Fruit fly (Drosophila melanogaster): ENCODE data around the gene CG9922.

The CG9922 gene

DNA sequence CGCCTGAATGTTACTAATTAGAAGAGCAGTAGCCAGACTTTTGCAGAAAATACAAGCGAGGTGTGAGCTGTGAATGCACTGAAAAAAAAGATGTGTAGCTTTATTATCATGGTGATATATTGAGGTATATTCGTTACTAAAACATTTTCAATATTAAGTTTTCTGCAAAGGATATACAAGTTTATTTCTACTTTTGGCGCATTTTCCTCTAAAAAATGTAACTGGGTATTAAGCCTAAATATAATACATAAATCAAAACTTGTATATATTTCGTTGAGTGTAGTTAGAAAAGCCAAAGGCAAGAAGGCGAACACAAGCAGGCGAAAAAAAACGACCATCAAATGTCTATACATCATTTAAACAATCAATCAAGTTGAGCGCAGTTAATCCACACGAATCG is 5.4 kb upstream of the CG9922 start (continued):
- TF ChIP-seq D19A (tag; optimal IDR thresholded peaks at IDR 0.05), result no peak
- no peak for TF ChIP-seq Hand (GFP tag; optimal IDR thresholded peaks at IDR 0.05)
- TF ChIP-seq Poxn (GFP tag; IDR thresholded peaks at IDR 0.05), result no peak
- no peak for TF ChIP-seq nmo (GFP tag; optimal IDR thresholded peaks at IDR 0.05)
- no peak for TF ChIP-seq unpg (GFP tag; optimal IDR thresholded peaks at IDR 0.05)
- no peak for TF ChIP-seq CG30020 (tag; optimal IDR thresholded peaks at IDR 0.05)
- TF ChIP-seq CG18476 (GFP tag; optimal IDR thresholded peaks at IDR 0.05), result no peak
- no peak for TF ChIP-seq CG8359 (GFP tag; optimal IDR thresholded peaks at IDR 0.05; ENCODE audit: borderline replicate concordance)
- 0 out of 2 replicates have a peak, but pooled peaks have one; percentile 34 for TF ChIP-seq CG31441 (GFP tag; IDR thresholded peaks at IDR 0.05)
- TF ChIP-seq CG15514 (GFP tag; optimal IDR thresholded peaks at IDR 0.05), result no peak
- no peak for TF ChIP-seq Nf-YC (tag; optimal IDR thresholded peaks at IDR 0.05)
- TF ChIP-seq gsb (GFP tag; IDR thresholded peaks at IDR 0.05), result no peak
- no peak for TF ChIP-seq jing (GFP tag; optimal IDR thresholded peaks at IDR 0.05)
- TF ChIP-seq CG13894 (tag; optimal IDR thresholded peaks at IDR 0.05), result no peak
- no peak for TF ChIP-seq CG32772 (GFP tag; IDR thresholded peaks at IDR 0.05)
- no peak for TF ChIP-seq luna (GFP tag; optimal IDR thresholded peaks at IDR 0.05)
- TF ChIP-seq HmgZ (tag; optimal IDR thresholded peaks at IDR 0.05), result no peak
- no peak for TF ChIP-seq Dek (tag; optimal IDR thresholded peaks at IDR 0.05)
- no peak for TF ChIP-seq sisA (GFP tag; IDR thresholded peaks at IDR 0.05)
- TF ChIP-seq croc (GFP tag; conservative IDR thresholded peaks at IDR 0.05), result no peak
- no peak for TF ChIP-seq Max (GFP tag; optimal IDR thresholded peaks at IDR 0.05)
- TF ChIP-seq h (optimal IDR thresholded peaks at IDR 0.05), result no peak
- TF ChIP-seq CG13287 (GFP tag; IDR thresholded peaks at IDR 0.05; ENCODE audit: partially characterized antibody), result no peak
- TF ChIP-seq B-H2 (GFP tag; optimal IDR thresholded peaks at IDR 0.05), result no peak
- no peak for TF ChIP-seq CG10274 (GFP tag; optimal IDR thresholded peaks at IDR 0.05)
- peak; percentile 21 for TF ChIP-seq fd3F (GFP tag; optimal IDR thresholded peaks at IDR 0.05)
- no peak for TF ChIP-seq CG9215 (GFP tag; IDR thresholded peaks at IDR 0.05)
- TF ChIP-seq CG14441 (GFP tag; IDR thresholded peaks at IDR 0.05), result no peak
- TF ChIP-seq HLH54F (GFP tag; optimal IDR thresholded peaks at IDR 0.05), result no peak
- TF ChIP-seq crc (GFP tag; optimal IDR thresholded peaks at IDR 0.05), result no peak
- no peak for TF ChIP-seq CG9876 (GFP tag; optimal IDR thresholded peaks at IDR 0.05)
- no peak for TF ChIP-seq CG33557 (GFP tag; optimal IDR thresholded peaks at IDR 0.05)
- TF ChIP-seq CG17385 (GFP tag; optimal IDR thresholded peaks at IDR 0.05), result no peak
- no peak for TF ChIP-seq pan (optimal IDR thresholded peaks at IDR 0.05)
- TF ChIP-seq pan (GFP tag; optimal IDR thresholded peaks at IDR 0.05 in 1 of 2, IDR thresholded peaks at IDR 0.05 in 1 of 2), result no peak
- no peak for TF ChIP-seq hkb (optimal IDR thresholded peaks at IDR 0.05)
- TF ChIP-seq hkb (GFP tag; IDR thresholded peaks at IDR 0.05), result peak; percentile 44; the same call in 1 of the 2 replicates
- no peak for TF ChIP-seq CG11560 (tag; IDR thresholded peaks at IDR 0.05)
- TF ChIP-seq CG15696 (tag; optimal IDR thresholded peaks at IDR 0.05), result no peak
- no peak for TF ChIP-seq pzg (GFP tag; optimal IDR thresholded peaks at IDR 0.05)
- no peak for TF ChIP-seq CG6791 (GFP tag; IDR thresholded peaks at IDR 0.05; ENCODE audit: partially characterized antibody)
- TF ChIP-seq CG1024 (GFP tag; IDR thresholded peaks at IDR 0.05), result 0 out of 2 replicates have a peak, but pooled peaks have one; percentile 24
- no peak for TF ChIP-seq CG2199 (GFP tag; IDR thresholded peaks at IDR 0.05)
- TF ChIP-seq CG16815 (GFP tag; optimal IDR thresholded peaks at IDR 0.05), result no peak
- no peak for TF ChIP-seq CG18619 (GFP tag; optimal IDR thresholded peaks at IDR 0.05)
- TF ChIP-seq CG6813 (GFP tag; optimal IDR thresholded peaks at IDR 0.05), result no peak
- TF ChIP-seq D (optimal IDR thresholded peaks at IDR 0.05), result no peak
- TF ChIP-seq D (GFP tag; optimal IDR thresholded peaks at IDR 0.05), result peak; percentile 3
- no peak for TF ChIP-seq CG17186 (GFP tag; optimal IDR thresholded peaks at IDR 0.05)
- TF ChIP-seq CG2678 (tag; optimal IDR thresholded peaks at IDR 0.05), result peak; percentile 53
- TF ChIP-seq CG7745 (tag; optimal IDR thresholded peaks at IDR 0.05), result no peak
- no peak for TF ChIP-seq Bteb2 (GFP tag; optimal IDR thresholded peaks at IDR 0.05)
